Worm (Caenorhabditis elegans): ENCODE results near the gene str-85.

The str-85 gene

DNA sequence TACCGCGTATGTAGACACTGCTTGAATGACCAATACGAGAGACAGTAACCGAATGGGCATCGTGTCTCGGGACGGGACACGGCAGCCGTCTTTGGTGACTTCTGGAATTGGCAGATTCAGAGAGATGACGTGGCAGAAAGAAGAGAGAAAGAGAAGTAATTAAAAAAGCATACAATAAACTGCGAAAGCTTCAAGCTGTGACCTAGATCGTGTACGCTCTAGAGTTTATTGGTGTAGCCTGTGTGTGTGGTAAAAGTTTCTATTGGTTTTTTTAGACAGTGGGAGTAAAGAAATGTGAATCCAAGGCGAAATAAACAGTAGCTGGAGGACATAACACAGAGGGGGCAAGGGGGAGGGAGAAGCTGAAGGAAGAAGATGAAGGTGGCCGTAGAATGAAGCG lies 41.7 kb downstream of the str-85 start, which contains the start of gene T19A5.3:
Gene T19A5.3 (minus strand): TSS at position 101 of the 400 bp plus-strand sequence.
- TF ChIP-seq unc-55 (GFP tag; optimal IDR thresholded peaks at IDR 0.05) (no peak), npax-4 (tag; optimal IDR thresholded peaks at IDR 0.05) (no peak), ttx-3 (tag; optimal IDR thresholded peaks at IDR 0.05) (no peak), ceh-31 (tag; optimal IDR thresholded peaks at IDR 0.05) (no peak), fkh-6 (tag; optimal IDR thresholded peaks at IDR 0.05) (no peak), fax-1 (tag; optimal IDR thresholded peaks at IDR 0.05) (no peak), pros-1 (tag; optimal IDR thresholded peaks at IDR 0.05) (no peak), sox-2 (GFP tag; IDR thresholded peaks at IDR 0.05) (no peak), K09A11.1 (tag; optimal IDR thresholded peaks at IDR 0.05; ENCODE audit: insufficient read depth) (no peak), hlh-30 (tag; optimal IDR thresholded peaks at IDR 0.05; ENCODE audit: insufficient read depth) (no peak), eyg-1 (tag; optimal IDR thresholded peaks at IDR 0.05) (no peak), odd-2 (tag; optimal IDR thresholded peaks at IDR 0.05) (no peak), ztf-16 (tag; optimal IDR thresholded peaks at IDR 0.05) (no peak), mec-3 (tag; optimal IDR thresholded peaks at IDR 0.05; ENCODE audit: borderline replicate concordance) (no peak), F13H6.1 (tag; optimal IDR thresholded peaks at IDR 0.05) (no peak), unc-42 (tag; optimal IDR thresholded peaks at IDR 0.05) (no peak), nhr-232 (tag; optimal IDR thresholded peaks at IDR 0.05) (no peak)

DNA sequence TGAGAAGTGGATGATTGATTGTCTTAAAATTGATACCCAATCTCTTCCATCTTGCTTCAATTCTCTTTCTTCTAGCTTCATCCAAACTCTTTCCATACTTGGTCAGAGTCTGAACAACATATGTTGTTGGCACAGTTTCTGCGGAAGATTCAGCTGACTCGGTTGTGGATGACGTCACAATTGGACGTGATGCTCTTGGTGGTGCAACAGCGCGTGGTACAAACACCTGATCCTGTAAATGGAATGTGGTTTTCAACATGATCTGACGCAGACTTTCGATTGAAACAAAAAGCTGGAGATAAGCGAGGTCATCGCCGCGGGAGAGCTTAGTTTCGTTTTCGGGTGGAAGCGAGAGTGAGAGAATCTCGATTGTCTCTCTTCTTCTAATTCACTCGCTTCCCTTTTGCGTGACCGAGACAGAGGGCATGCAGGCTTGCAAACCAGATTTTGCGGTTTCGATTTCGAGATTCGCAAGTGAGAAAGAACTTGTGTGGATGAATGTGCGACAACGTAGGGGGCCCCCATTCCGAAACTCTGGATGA lies 43.1 kb downstream of the str-85 start:
- TF ChIP-seq ceh-48 (tag; optimal IDR thresholded peaks at IDR 0.05) (no peak), F13H6.1 (tag; optimal IDR thresholded peaks at IDR 0.05) (no peak), ceh-2 (tag; optimal IDR thresholded peaks at IDR 0.05) (no peak), ref-2 (tag; optimal IDR thresholded peaks at IDR 0.05) (no peak), ceh-31 (tag; optimal IDR thresholded peaks at IDR 0.05) (no peak), mec-3 (tag; optimal IDR thresholded peaks at IDR 0.05; ENCODE audit: borderline replicate concordance) (no peak), T23F11.4 (GFP tag; optimal IDR thresholded peaks at IDR 0.05) (no peak), che-1 (tag; optimal IDR thresholded peaks at IDR 0.05) (no peak), pha-4 (tag; optimal IDR thresholded peaks at IDR 0.05) (no peak), dve-1 (tag; optimal IDR thresholded peaks at IDR 0.05) (no peak), C38D4.7 (GFP tag; optimal IDR thresholded peaks at IDR 0.05) (no peak)

DNA sequence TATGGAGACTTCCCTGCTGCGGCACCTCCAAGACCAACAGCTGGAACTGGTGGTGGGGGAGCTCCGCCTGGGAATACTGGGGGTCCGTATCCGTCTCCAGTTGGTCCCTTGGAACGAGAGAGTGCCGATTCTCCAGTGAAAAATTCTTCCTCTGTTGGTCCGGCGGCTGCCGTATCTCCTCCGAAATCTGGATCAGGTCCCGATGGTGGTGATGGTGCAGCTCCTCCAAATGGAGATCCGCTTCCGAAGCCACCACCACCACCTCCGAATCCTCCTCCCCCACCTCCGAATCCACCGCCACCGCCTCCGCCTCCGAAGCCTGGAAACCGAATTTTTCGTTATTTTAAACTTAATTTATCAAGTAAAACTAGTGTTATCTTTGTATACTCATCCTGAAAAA lies 45.2 kb downstream of the str-85 start:
- TF ChIP-seq ceh-45 (GFP tag; IDR thresholded peaks at IDR 0.05), result no peak
- no peak for TF ChIP-seq ref-2 (tag; optimal IDR thresholded peaks at IDR 0.05)
- no peak for TF ChIP-seq fkh-10 (GFP tag; optimal IDR thresholded peaks at IDR 0.05)
- TF ChIP-seq npax-4 (tag; optimal IDR thresholded peaks at IDR 0.05), result no peak
- TF ChIP-seq hlh-8 (tag; optimal IDR thresholded peaks at IDR 0.05), result no peak
- no peak for TF ChIP-seq pat-9 (tag; optimal IDR thresholded peaks at IDR 0.05)
- TF ChIP-seq eyg-1 (tag; optimal IDR thresholded peaks at IDR 0.05), result no peak
- TF ChIP-seq ztf-16 (tag; optimal IDR thresholded peaks at IDR 0.05), result no peak
- no peak for TF ChIP-seq ttx-3 (tag; optimal IDR thresholded peaks at IDR 0.05)
- no peak for TF ChIP-seq unc-3 (GFP tag; conservative IDR thresholded peaks at IDR 0.05)
- no peak for TF ChIP-seq unc-3 (tag; optimal IDR thresholded peaks at IDR 0.05)
- TF ChIP-seq sox-4 (tag; optimal IDR thresholded peaks at IDR 0.05), result no peak
- no peak for TF ChIP-seq lin-11 (tag; optimal IDR thresholded peaks at IDR 0.05)
- no peak for TF ChIP-seq ceh-6 (GFP tag; optimal IDR thresholded peaks at IDR 0.05)
- no peak for TF ChIP-seq nhr-11 (tag; optimal IDR thresholded peaks at IDR 0.05)
- TF ChIP-seq unc-42 (tag; optimal IDR thresholded peaks at IDR 0.05), result no peak
- TF ChIP-seq ceh-9 (tag; optimal IDR thresholded peaks at IDR 0.05), result no peak
- TF ChIP-seq ceh-14 (tag; optimal IDR thresholded peaks at IDR 0.05), result no peak

Data from whole organism, late embryonic.